Worm (Caenorhabditis elegans) whole organism, late embryonic: ENCODE data around the gene rpn-6.1.

ENCODE experiments used
- T23F11.4 ChIP-seq: fragments of 200-800 bp; sonication (Bioruptor generic); optimal IDR thresholded peaks from 2 replicates; lab custom pipeline; 2018; ENCODE audit warnings: mild to moderate bottlenecking, missing genetic modification characterization, missing compliant biosample characterization
- Y22D7AL.16 ChIP-seq: sonication (generic microtip); optimal IDR thresholded peaks from 2 replicates; lab custom pipeline; 2016; ENCODE audit warnings: missing genetic modification characterization, missing compliant biosample characterization
- ahr-1 ChIP-seq: sonication (generic microtip); optimal IDR thresholded peaks from 2 replicates; lab custom pipeline; 2016; ENCODE audit warnings: missing genetic modification characterization, missing compliant biosample characterization
- ama-1 ChIP-seq: fragments of 150-350 bp; optimal IDR thresholded peaks from 2 replicates; lab custom pipeline; 2014
- ceh-18 ChIP-seq: sonication (generic microtip); optimal IDR thresholded peaks from 2 replicates; lab custom pipeline; 2016; ENCODE audit warnings: missing genetic modification characterization, missing compliant biosample characterization
- dmd-4 ChIP-seq: sonication (generic microtip); optimal IDR thresholded peaks from 2 replicates; lab custom pipeline; 2016; ENCODE audit warnings: borderline replicate concordance, missing genetic modification characterization, missing compliant biosample characterization
- ets-4 ChIP-seq: sonication (generic microtip); optimal IDR thresholded peaks from 2 replicates; lab custom pipeline; 2016; ENCODE audit warnings: missing genetic modification characterization, missing compliant biosample characterization
- pha-4 ChIP-seq: fragments of 150-350 bp; optimal IDR thresholded peaks from 2 replicates; lab custom pipeline; 2018; ENCODE audit warnings: missing biosample characterization, missing genetic modification reagents, missing genetic modification characterization
- pqm-1 ChIP-seq: sonication (generic microtip); optimal IDR thresholded peaks from 2 replicates; lab custom pipeline; 2016; ENCODE audit warnings: missing genetic modification characterization, missing compliant biosample characterization
- sdc-2 ChIP-seq: sonication (generic microtip); optimal IDR thresholded peaks from 2 replicates; lab custom pipeline; 2016; ENCODE audit warnings: missing genotype, missing genetic modification characterization, missing compliant biosample characterization

DNA sequence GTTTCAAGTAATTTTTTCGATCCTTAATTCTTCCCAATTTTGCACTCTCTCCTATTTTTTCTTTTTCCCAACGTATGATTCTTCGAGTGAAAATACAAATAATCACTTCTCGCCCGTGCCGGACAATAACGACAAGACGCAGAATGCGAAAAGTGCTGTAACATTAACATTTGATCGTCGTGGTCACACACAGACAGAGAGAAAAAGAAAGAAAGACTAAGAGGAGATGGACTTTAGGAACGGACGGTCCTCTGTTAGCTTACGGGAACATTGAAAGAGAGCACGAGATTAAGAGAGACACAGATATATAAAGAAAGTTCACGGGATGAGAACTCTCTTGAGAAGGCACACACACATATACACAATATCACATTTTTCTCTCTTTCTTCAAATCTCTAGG lies 13.9 kb downstream of the rpn-6.1 start:
- TF ChIP-seq sdc-2 (tag; lab: Kevin White, UChicago) (no peak), pqm-1 (tag; lab: Kevin White, UChicago) (no peak), T23F11.4 (GFP tag; lab: Kevin White, UChicago) (no peak), ama-1 (lab: Kevin White, UChicago) (no peak), pha-4 (tag; lab: Kevin White, UChicago) (no peak), dmd-4 (tag; lab: Kevin White, UChicago) (no peak), Y22D7AL.16 (tag; lab: Kevin White, UChicago) (no peak), ceh-18 (no peak), ets-4 (tag; lab: Kevin White, UChicago) (no peak), ahr-1 (no peak)
